Worm (Caenorhabditis elegans): ENCODE data around the gene ZK180.8.

DNA sequence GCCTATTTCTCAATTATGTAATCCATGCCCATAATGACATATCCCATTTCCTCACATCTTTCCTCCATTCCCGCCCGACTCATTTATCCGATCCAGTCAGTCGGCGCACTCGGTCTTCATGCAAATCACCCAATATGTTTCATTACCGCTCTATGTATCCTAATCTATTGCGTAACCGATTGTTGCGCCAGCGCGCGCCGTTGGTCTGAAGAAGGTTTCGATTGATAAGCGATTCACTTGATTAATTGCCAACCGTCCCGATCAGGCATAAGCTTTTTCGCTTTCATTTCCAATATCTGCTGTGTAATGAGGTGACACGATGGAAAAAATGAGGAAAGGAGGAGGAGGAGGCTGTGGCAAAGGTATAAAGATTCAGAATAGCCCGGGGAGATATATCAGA lies 6.6 kb upstream of the ZK180.8 start:
- TF ChIP-seq him-1 (tag; optimal IDR thresholded peaks at IDR 0.05): no peak
- TF ChIP-seq dao-5 (tag; optimal IDR thresholded peaks at IDR 0.05): no peak

All from whole organism, L4/young adult.